Worm (Caenorhabditis elegans): ENCODE measurements around the gene gcy-29.

ce11 chrII:14576429-14576828, 27.8 kb upstream of the gcy-29 start, which contains the start of gene C01G12.13:
- no peak for TF ChIP-seq tbx-2 (tag; optimal IDR thresholded peaks at IDR 0.05)
- TF ChIP-seq R02D3.7 (tag; optimal IDR thresholded peaks at IDR 0.05): no peak
- TF ChIP-seq nhr-237 (tag; optimal IDR thresholded peaks at IDR 0.05): no peak
- no peak for TF ChIP-seq egl-5 (tag; optimal IDR thresholded peaks at IDR 0.05)
- TF ChIP-seq nhr-12 (tag; optimal IDR thresholded peaks at IDR 0.05): no peak
- no peak for TF ChIP-seq fkh-10 (GFP tag; optimal IDR thresholded peaks at IDR 0.05)
- no peak for TF ChIP-seq jun-1 (tag; optimal IDR thresholded peaks at IDR 0.05)
- no peak for TF ChIP-seq nhr-76 (tag; optimal IDR thresholded peaks at IDR 0.05)

All from whole organism, L3 larva.